Worm (Caenorhabditis elegans) whole organism, late embryonic: ENCODE measurements around the gene col-137.
"Not testable (repeated sequence)": the region's sequence is repeated elsewhere in the genome, so short reads cannot be mapped to it uniquely, and the experiment has no call there.

Experiments
- F13H6.1 ChIP-seq: sonication (generic microtip); optimal IDR thresholded peaks from 2 replicates; lab custom pipeline; 2016; ENCODE audit warnings: missing genetic modification characterization, missing compliant biosample characterization
- T23F11.4 ChIP-seq: fragments of 200-800 bp; sonication (Bioruptor generic); optimal IDR thresholded peaks from 2 replicates; lab custom pipeline; 2018; ENCODE audit warnings: mild to moderate bottlenecking, missing genetic modification characterization, missing compliant biosample characterization
- ama-1 ChIP-seq: fragments of 150-350 bp; optimal IDR thresholded peaks from 2 replicates; lab custom pipeline; 2014
- ceh-24 ChIP-seq: sonication (generic microtip); optimal IDR thresholded peaks from 2 replicates; lab custom pipeline; 2016; ENCODE audit warnings: mild to moderate bottlenecking, missing genetic modification characterization, missing compliant biosample characterization
- ceh-30 ChIP-seq: fragments of 150-350 bp; optimal IDR thresholded peaks from 2 replicates; lab custom pipeline; 2014; ENCODE audit warnings: missing biosample characterization, missing genetic modification characterization
- ceh-31 ChIP-seq: sonication (generic microtip); optimal IDR thresholded peaks from 2 replicates; lab custom pipeline; 2016; ENCODE audit warnings: missing genetic modification characterization, missing compliant biosample characterization
- ceh-34 ChIP-seq: sonication (generic microtip); optimal IDR thresholded peaks from 2 replicates; lab custom pipeline; 2016; ENCODE audit warnings: mild to moderate bottlenecking, missing genetic modification characterization, missing compliant biosample characterization
- ceh-45 ChIP-seq: fragments of 200-800 bp; sonication (Bioruptor generic); IDR thresholded peaks from 2 replicates; pipeline ENCODE4 v1.3.6; 2022; ENCODE audit warnings: missing genetic modification reagents, missing genetic modification characterization, missing compliant biosample characterization
- ceh-48 ChIP-seq: sonication (generic microtip); optimal IDR thresholded peaks from 2 replicates; lab custom pipeline; 2016; ENCODE audit warnings: missing genetic modification characterization, inconsistent platforms, missing compliant biosample characterization
- ceh-9 ChIP-seq: sonication (generic microtip); optimal IDR thresholded peaks from 2 replicates; lab custom pipeline; 2016; ENCODE audit warnings: mild to moderate bottlenecking, missing genetic modification characterization, inconsistent platforms, missing compliant biosample characterization
- elt-4 ChIP-seq: sonication (generic microtip); optimal IDR thresholded peaks from 2 replicates; lab custom pipeline; 2016; ENCODE audit warnings: missing genetic modification characterization, missing compliant biosample characterization
- ets-4 ChIP-seq: sonication (generic microtip); optimal IDR thresholded peaks from 2 replicates; lab custom pipeline; 2016; ENCODE audit warnings: missing genetic modification characterization, missing compliant biosample characterization
- fkh-6 ChIP-seq: sonication (generic microtip); optimal IDR thresholded peaks from 2 replicates; lab custom pipeline; 2016; ENCODE audit warnings: missing genetic modification characterization, missing compliant biosample characterization
- gmeb-2 ChIP-seq: sonication (generic microtip); optimal IDR thresholded peaks from 2 replicates; lab custom pipeline; 2016; ENCODE audit warnings: missing genetic modification characterization, inconsistent platforms, missing compliant biosample characterization
- hlh-13 ChIP-seq: fragments of 200-800 bp; sonication (Bioruptor generic); optimal IDR thresholded peaks from 2 replicates; lab custom pipeline; 2018; ENCODE audit warnings: mild to moderate bottlenecking, missing genetic modification characterization, missing compliant biosample characterization
- hlh-15 ChIP-seq: sonication (generic microtip); optimal IDR thresholded peaks from 2 replicates; lab custom pipeline; 2016; ENCODE audit warnings: missing genetic modification characterization, missing compliant biosample characterization
- hlh-30 ChIP-seq: sonication (generic microtip); optimal IDR thresholded peaks from 2 replicates; lab custom pipeline; 2017; ENCODE audit warnings: antibody characterized with exemption, missing genetic modification characterization, missing compliant biosample characterization; ENCODE audit not compliant: insufficient read depth
- lim-6 ChIP-seq: sonication (generic microtip); optimal IDR thresholded peaks from 2 replicates; lab custom pipeline; 2016; ENCODE audit warnings: missing genetic modification characterization, missing compliant biosample characterization
- madf-2 ChIP-seq: sonication (generic microtip); optimal IDR thresholded peaks from 2 replicates; lab custom pipeline; 2017; ENCODE audit warnings: missing genetic modification characterization, missing compliant biosample characterization
- mec-3 ChIP-seq: sonication (generic microtip); optimal IDR thresholded peaks from 2 replicates; lab custom pipeline; 2016; ENCODE audit warnings: borderline replicate concordance, missing genetic modification characterization, missing compliant biosample characterization
- nhr-232 ChIP-seq: sonication (generic microtip); optimal IDR thresholded peaks from 2 replicates; lab custom pipeline; 2016; ENCODE audit warnings: missing genetic modification characterization, missing compliant biosample characterization
- odd-2 ChIP-seq: sonication (generic microtip); optimal IDR thresholded peaks from 2 replicates; lab custom pipeline; 2017; ENCODE audit warnings: antibody characterized with exemption, mild to moderate bottlenecking, missing genetic modification characterization, missing compliant biosample characterization
- pag-3 ChIP-seq: sonication (generic microtip); optimal IDR thresholded peaks from 2 replicates; lab custom pipeline; 2016; ENCODE audit warnings: missing compliant biosample characterization, missing genetic modification characterization, borderline replicate concordance
- pax-1 ChIP-seq: fragments of 150-350 bp; optimal IDR thresholded peaks from 2 replicates; lab custom pipeline; 2014; ENCODE audit warnings: missing biosample characterization, missing genetic modification characterization
- pha-4 ChIP-seq: fragments of 150-350 bp; optimal IDR thresholded peaks from 2 replicates; lab custom pipeline; 2018; ENCODE audit warnings: missing biosample characterization, missing genetic modification reagents, missing genetic modification characterization
- pqm-1 ChIP-seq: sonication (generic microtip); optimal IDR thresholded peaks from 2 replicates; lab custom pipeline; 2016; ENCODE audit warnings: missing genetic modification characterization, missing compliant biosample characterization
- ref-2 ChIP-seq: sonication (generic microtip); optimal IDR thresholded peaks from 2 replicates; lab custom pipeline; 2016; ENCODE audit warnings: missing genetic modification characterization, missing compliant biosample characterization
- ttx-3 ChIP-seq: sonication (generic microtip); optimal IDR thresholded peaks from 2 replicates; lab custom pipeline; 2016; ENCODE audit warnings: missing genetic modification reagents, missing genetic modification characterization, missing compliant biosample characterization
- unc-55 ChIP-seq: sonication (generic microtip); optimal IDR thresholded peaks from 2 replicates; lab custom pipeline; 2017; ENCODE audit warnings: missing biosample characterization, missing genetic modification reagents, missing genetic modification characterization
- unc-86 ChIP-seq: sonication (generic microtip); optimal IDR thresholded peaks from 2 replicates; lab custom pipeline; 2016; ENCODE audit warnings: missing genetic modification characterization, missing compliant biosample characterization
- zip-5 ChIP-seq: sonication (generic microtip); optimal IDR thresholded peaks from 2 replicates; lab custom pipeline; 2016; ENCODE audit warnings: missing genetic modification characterization, missing compliant biosample characterization
- ztf-16 ChIP-seq: sonication (generic microtip); optimal IDR thresholded peaks from 2 replicates; lab custom pipeline; 2017; ENCODE audit warnings: missing genetic modification characterization, missing compliant biosample characterization

Gene col-137

DNA sequence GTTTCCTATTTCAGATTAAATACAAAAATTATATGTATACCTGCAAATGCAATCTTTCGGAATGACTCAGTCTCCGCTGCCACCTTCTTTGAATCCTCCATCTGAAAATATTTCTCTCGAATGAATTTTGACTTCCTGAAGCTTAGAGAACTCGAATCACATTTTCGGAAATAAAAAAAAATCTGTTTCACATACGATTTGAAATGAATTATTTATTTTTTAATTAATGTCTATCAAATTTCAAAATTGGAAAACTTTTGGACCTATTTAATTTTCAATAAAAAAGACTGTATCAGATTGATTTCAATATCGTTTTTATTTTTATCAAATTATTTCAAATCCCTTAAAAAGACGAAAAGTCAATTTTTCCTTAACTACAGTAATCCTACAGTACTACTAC lies at the start of gene col-137:
Gene col-137 (minus strand): TSS at position 101 of the 400 bp plus-strand sequence.
- TF ChIP-seq lim-6, result no peak
- TF ChIP-seq, all 69 proteins: peak for 0

DNA sequence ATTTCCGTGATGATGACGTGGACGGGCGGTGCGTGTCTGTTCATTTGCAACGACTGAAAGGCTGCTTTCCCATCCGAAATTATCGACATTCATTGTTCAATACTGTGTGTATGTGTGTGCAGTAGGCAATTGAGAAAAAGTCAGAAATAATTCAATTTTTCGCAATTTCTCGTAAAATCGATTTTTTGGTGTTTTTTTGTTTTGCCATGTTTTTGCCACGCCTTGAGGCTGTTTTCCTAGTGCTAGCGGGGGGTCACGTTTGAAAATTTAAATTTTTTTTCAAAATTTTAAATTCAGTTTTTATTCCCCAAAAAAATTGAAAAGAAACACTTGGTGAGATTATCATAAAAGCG lies 43.6 kb upstream of the col-137 start, which contains the start of gene Y51H4A.13:
Gene Y51H4A.13 (minus strand): TSS at position 182 of the 353 bp plus-strand sequence.
- not testable (repeated sequence) for TF ChIP-seq pqm-1 (tag; lab: Kevin White, UChicago); T23F11.4 (GFP tag; lab: Kevin White, UChicago); mec-3 (tag; lab: Kevin White, UChicago)

DNA sequence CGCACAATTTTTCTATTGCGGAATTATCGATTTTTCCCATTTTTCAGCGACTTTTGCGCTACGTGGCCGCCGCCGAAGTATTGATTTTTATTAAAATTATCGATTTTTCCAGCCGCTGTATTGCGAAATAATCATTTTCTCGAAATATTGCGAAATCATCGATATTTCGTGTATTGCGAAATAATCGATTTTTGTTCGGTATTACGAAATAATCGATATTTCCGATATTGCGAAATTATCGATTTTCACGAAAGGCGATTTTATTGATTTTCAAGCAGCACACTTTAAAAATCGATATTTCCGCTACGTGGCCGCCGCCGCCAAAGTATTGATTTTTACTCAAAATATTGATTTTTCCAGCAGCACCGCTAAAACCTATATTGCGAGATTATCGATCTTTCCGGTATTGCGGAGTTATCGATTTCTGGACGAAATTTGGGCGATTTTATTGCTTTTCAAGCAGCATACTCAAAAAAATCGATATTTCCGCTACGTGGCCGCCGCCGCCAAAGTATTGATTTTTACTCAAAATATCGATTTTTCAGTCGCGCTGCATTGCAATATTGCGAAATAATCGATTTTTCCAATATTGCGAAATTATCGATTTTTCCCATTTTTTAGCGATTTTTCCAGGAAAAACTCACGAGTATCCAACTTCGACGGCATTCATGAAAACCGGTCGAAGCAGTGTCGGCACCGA lies 43.1 kb upstream of the col-137 start:
- TF ChIP-seq unc-86 (tag; lab: Kevin White, UChicago), result no peak
- no peak for TF ChIP-seq ztf-16
- TF ChIP-seq ceh-30 (tag; lab: Kevin White, UChicago), result no peak
- no peak for TF ChIP-seq gmeb-2 (tag; lab: Kevin White, UChicago)
- no peak for TF ChIP-seq fkh-6
- TF ChIP-seq ceh-31, result no peak
- TF ChIP-seq ceh-48 (tag; lab: Kevin White, UChicago), result peak; percentile 62

DNA sequence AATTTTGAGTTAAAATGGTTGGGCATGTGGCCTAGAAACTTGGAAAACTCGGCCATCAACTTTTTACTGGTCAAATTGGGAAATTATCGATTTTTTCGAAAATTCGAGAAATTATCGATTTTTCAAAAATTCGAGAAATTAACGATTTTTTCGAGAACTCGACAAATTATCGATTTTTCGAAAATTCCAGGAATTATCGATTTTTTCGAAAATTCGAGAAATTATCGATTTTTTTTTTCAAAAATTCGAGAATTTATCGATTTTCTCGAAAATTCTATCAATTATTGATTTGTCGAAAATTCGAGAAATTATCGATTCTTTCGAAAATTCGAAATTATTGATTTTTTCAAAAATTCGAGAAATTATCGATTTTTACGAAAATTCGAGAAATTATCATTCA lies 41.2 kb upstream of the col-137 start:
- no peak for TF ChIP-seq odd-2
- no peak for TF ChIP-seq elt-4 (tag; lab: Kevin White, UChicago)
- peak; percentile 81 for TF ChIP-seq ceh-48 (tag; lab: Kevin White, UChicago)
- TF ChIP-seq ceh-31, result no peak
- TF ChIP-seq fkh-6, result no peak
- no peak for TF ChIP-seq pax-1 (tag; lab: Kevin White, UChicago)
- TF ChIP-seq ttx-3 (tag; lab: Kevin White, UChicago), result no peak
- no peak for TF ChIP-seq ceh-24 (tag; lab: Kevin White, UChicago)

DNA sequence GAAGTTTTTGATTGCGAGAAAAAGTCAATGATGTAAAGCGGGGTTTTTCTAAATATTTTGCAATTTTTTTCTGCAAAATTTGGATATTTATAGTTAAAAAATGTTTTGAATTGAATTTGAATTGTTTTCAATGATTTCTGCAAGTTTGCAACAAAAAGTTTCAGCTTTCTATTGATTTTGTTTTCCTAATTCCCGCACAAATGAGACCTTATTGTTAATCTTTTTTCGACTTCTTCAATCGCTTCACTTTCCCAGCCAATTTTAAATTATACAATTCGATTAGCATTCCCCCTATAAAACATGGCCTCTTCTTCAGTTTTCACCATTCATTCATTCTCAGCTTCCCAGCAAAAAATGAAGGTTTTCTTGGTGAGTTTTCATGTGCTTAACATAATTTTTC lies 28.0 kb upstream of the col-137 start, which contains the start of gene fipr-27:
Gene fipr-27 (plus strand): TSS at position 301 of the 400 bp plus-strand sequence.
- TF ChIP-seq ets-4 (tag; lab: Kevin White, UChicago) (no peak), ref-2 (tag; lab: Kevin White, UChicago) (no peak), ttx-3 (tag; lab: Kevin White, UChicago) (no peak), madf-2 (tag; lab: Kevin White, UChicago) (no peak), elt-4 (tag; lab: Kevin White, UChicago) (no peak), unc-55 (GFP tag; lab: Kevin White, UChicago) (no peak), ceh-45 (GFP tag; lab: Robert Waterston, UW) (no peak), pha-4 (no peak), ceh-34 (tag; lab: Kevin White, UChicago) (no peak), hlh-15 (no peak)

DNA sequence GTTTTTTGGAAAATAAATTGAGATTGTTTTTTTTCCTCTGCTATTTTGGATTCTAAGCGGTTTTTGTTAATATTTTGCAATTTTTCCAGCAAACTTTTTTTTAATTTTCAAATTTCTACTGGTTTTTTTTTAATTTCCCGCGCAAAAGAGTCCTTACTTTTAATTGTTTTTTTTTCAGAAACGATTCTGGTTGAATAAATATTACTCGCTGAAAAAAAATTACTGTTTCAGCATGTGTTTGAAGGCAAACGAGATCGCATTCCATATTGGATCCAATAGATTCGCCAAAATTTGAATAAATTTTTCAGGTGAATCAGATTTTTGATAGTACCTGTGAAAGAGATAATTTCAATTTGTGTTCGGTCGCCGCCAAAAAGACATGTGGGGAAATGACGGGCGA lies 27.2 kb upstream of the col-137 start:
- TF ChIP-seq ceh-45 (GFP tag; lab: Robert Waterston, UW) (no peak), ceh-9 (tag; lab: Kevin White, UChicago) (no peak), gmeb-2 (tag; lab: Kevin White, UChicago) (no peak), zip-5 (no peak), ceh-24 (tag; lab: Kevin White, UChicago) (no peak), pag-3 (tag; lab: Kevin White, UChicago) (no peak), ceh-30 (tag; lab: Kevin White, UChicago) (no peak), unc-86 (tag; lab: Kevin White, UChicago) (no peak), hlh-15 (no peak), F13H6.1 (tag; lab: Kevin White, UChicago) (no peak), ama-1 (no peak), hlh-30 (tag; lab: Kevin White, UChicago) (no peak), madf-2 (tag; lab: Kevin White, UChicago) (no peak), hlh-13 (no peak), nhr-232 (tag; lab: Kevin White, UChicago) (no peak)
